Fruit fly (Drosophila melanogaster): ENCODE measurements around the gene mnd.

The mnd gene

DNA sequence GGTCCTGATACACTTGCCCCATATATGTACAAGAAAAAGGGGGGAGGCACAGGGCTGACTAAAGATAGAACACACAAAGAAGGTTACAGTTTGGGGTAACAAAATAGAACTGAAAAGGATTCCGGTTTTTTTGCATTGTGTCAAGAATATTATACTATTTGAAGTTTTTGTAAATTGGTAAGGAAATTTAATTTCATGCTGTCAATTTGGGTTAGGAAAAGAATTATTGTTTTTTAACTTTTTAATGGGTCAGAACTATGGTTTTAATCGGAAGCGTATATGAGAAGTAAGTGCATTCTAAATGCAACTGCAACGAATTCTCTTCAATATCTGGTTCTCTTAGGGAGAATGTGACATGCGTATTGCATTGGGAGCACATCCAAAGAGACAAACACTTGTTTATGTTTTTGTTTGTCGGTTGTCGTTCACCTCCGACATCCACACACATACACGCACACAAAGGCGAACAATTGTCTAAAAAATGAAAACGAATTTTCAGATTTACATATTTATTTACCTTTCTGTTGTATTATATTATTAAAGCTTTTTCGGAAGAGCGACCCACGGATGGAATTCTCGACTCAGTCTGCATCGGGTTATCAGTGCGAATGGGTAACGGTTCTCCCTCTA is at the start of gene mnd:
Gene mnd, plus strand, starts transcription at position 580 of the 630 bp plus-strand sequence.
- no peak for TF ChIP-seq CG17801 (GFP tag; optimal IDR thresholded peaks at IDR 0.05; ENCODE audit: partially characterized antibody)

DNA sequence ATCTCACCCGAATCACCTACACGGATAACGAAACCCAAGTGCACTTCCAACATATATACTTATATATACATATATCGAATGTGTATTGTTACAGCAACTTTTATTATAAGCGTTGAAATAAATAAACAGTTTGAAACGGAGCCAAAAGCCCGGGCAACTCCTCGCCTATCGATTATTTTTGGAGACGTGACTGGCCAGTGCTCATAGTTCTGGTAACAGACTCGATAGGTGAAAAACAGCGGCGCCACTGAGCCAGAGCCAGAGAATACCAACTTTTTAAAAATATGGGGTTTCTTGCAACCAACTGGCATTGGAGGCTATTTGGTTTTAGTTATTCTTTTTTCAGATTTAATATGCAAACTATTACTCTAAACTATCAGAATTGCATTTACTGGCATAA is 42.1 kb upstream of the mnd start:
- TF ChIP-seq CG17801 (GFP tag; optimal IDR thresholded peaks at IDR 0.05; ENCODE audit: partially characterized antibody) = no peak

DNA sequence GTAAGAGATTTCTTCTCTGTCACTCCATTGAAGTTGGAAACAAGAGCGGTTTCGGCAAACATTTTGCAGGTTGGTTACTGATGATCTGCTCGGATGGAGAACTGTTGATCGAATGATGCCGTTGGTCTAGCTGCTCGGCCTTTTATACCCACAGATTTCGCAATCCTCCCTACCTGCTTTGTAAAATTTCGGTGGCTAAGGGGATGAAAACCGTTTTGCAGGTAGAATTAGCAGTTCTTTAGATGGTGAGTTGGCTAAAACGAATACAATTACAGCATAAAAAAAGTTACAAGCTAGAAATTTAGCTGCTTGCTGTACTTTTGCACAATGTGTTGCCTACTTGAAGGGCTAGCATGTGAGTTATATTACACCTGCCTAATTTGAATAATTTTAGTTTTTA is 40.7 kb upstream of the mnd start, which contains the start of gene CG13465:
Gene CG13465, minus strand, starts transcription at position 101 of the 400 bp plus-strand sequence.
- no peak for TF ChIP-seq CG17801 (GFP tag; optimal IDR thresholded peaks at IDR 0.05; ENCODE audit: partially characterized antibody)

DNA sequence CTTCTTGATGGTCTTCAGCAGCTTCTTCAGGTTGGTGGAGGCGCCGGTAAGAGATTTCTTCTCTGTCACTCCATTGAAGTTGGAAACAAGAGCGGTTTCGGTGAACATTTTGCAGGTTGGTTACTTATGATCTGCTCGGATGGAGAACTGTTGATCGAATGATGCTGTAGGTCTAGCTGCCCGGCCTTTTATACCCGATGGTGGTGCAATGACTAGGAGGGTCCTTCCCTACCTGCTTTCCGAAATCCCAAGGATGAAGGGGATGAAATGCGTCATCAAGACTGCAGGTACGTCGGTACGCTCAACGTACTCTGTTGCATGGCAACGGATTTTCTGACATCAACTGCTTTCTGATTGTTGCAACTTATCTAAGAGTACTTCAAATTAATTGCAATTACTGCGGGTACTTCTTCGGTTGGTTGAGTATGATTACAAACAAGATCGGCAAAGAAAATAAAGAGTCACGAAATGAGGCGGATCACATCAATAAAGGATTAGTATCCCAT is 38.9 kb upstream of the mnd start, which contains the start of gene BobA:
Gene BobA, minus strand, starts transcription at position 165 of the 506 bp plus-strand sequence.
- no peak for TF ChIP-seq CG17801 (GFP tag; optimal IDR thresholded peaks at IDR 0.05; ENCODE audit: partially characterized antibody)

DNA sequence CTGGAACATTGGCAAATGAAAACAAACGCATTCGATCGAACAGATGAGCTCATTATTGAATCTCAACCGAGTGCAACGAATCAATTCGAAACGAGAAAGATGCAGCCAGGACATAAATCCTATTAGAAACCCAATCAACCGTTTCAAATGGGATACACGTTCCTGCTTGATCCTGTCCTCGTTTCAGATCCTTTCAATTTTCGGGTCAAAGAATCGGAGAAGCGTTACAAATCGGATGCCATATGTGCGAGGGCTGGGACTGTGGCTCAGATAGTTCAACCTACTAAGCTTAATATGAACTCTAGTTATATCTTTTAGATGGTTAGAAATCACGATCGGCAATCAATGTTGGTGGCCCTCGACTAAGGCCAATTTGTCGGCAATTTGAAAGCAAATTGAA is 35.0 kb upstream of the mnd start:
- no peak for TF ChIP-seq CG17801 (GFP tag; optimal IDR thresholded peaks at IDR 0.05; ENCODE audit: partially characterized antibody)

- no peak for TF ChIP-seq CG17801 (GFP tag; optimal IDR thresholded peaks at IDR 0.05; ENCODE audit: partially characterized antibody)
Measured at dm6 chr3L:14952858-14953669, 31.8 kb upstream of the mnd start.

dm6 chr3L:14956288-14957032 is 28.4 kb upstream of the mnd start:
- TF ChIP-seq CG17801 (GFP tag; optimal IDR thresholded peaks at IDR 0.05; ENCODE audit: partially characterized antibody) = no peak

dm6 chr3L:14957033-14957328 is 27.9 kb upstream of the mnd start:
- TF ChIP-seq CG17801 (GFP tag; optimal IDR thresholded peaks at IDR 0.05; ENCODE audit: partially characterized antibody) = no peak

- TF ChIP-seq CG17801 (GFP tag; optimal IDR thresholded peaks at IDR 0.05; ENCODE audit: partially characterized antibody) = no peak
Measured at dm6 chr3L:14958613-14959327, 26.1 kb upstream of the mnd start.

dm6 chr3L:14960549-14960948 is 24.4 kb upstream of the mnd start:
- no peak for TF ChIP-seq CG17801 (GFP tag; optimal IDR thresholded peaks at IDR 0.05; ENCODE audit: partially characterized antibody)

dm6 chr3L:14961027-14961426 is 23.9 kb upstream of the mnd start:
- no peak for TF ChIP-seq CG17801 (GFP tag; optimal IDR thresholded peaks at IDR 0.05; ENCODE audit: partially characterized antibody)

DNA sequence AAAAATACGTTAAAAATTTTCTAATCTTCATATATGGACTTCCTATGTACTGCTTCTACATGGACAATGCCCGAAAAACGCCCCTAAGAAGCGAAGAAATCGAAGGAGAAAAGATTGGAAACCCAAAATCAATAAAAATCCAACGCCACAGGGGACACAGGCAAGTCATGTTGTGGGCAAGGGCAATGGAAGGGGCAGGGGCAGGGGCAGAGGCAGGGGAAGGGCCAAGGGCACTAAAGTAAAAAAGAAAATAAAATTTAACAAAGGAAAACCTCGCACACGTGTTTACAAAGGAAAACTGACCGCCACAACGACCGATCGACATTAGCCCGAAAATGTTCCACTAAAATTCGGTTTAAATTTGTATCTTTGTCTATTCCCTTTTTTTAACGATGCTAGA is 22.2 kb upstream of the mnd start:
- no peak for TF ChIP-seq CG17801 (GFP tag; optimal IDR thresholded peaks at IDR 0.05; ENCODE audit: partially characterized antibody)

DNA sequence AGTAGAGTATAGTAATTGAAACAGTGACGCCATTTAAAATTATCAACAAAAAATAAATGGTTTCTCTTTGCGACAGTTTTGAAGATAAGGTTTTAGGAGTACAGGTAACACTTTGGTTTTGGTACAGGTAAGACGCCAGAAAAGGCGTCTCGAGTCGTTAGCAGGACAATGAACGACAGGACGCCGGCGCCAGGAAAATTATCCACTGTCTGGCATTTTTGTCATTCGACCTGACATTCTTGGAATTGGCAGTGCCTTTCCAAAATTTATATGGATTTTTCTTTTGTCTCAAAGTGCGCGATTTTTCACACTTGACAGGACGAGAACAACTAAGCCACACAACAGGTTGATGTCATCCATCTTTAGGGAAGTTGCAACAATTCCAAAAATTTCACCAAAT is 20.0 kb upstream of the mnd start:
- no peak for TF ChIP-seq CG17801 (GFP tag; optimal IDR thresholded peaks at IDR 0.05; ENCODE audit: partially characterized antibody)

DNA sequence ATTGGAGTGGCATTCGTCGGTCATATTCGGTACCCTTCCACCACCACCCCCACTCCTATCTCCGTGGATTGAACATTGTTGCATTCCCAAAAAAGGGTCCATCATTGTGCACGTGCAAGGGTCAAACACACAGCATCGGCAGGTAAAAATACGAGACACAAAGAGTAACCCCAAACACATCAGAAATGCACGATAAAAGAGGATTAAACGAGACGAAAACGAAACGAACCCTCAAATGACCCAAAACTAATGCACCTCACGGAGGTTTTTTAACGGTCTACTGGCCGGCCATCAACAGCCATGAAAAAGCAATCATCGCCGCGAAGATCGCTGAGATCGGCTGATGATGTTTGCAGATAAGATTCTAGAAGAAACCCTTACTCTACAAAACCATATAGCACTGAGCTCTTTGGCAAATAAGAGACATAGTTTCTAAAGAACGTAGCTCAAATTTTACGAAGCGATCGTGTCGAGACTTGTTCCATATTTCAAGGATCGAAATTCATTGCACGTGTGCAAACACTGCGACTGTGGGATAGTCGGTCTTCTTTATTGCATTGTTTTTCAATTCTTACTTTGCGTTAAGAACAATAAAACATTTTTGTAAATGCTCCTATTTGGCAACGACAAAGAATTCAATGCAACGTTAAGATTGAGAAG is 18.6 kb upstream of the mnd start:
- no peak for TF ChIP-seq CG17801 (GFP tag; optimal IDR thresholded peaks at IDR 0.05; ENCODE audit: partially characterized antibody)
